Worm (Caenorhabditis elegans): ENCODE measurements around the gene R102.8.
"Not testable (repeated sequence)": the region's sequence is repeated elsewhere in the genome, so short reads cannot be mapped to it uniquely, and the experiment has no call there.

The R102.8 gene

DNA sequence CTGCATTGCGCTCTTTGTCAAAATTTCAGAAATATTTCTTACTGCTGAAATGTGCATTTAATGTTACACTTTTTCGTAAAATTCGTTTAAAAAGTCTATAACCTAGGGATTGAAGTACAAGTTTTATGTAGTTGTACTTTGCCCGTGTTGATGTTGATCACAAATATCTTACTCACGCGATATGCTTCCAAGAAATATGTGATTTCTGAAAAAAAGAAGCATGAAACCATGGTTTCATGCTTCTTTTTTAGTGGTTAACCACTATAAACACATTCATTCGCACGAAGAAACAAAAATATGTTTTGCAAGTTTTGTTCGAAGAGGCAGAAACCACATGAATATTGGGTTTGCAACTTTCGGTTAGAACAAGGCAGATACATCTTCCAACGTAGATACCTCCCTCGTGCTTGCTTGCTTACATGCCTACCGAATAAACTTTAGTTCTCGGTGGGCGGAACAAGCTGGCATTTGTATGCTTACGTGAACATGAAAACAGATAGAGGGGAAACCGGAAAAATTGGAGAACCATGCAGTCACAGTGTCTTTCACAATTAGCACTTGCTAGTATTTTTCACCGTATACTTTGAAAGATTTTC lies 969 bp downstream of the R102.8 start, which contains the start of gene R102.3:
TSS of gene R102.3 (plus strand) at position 546 of the 596 bp plus-strand sequence.
- TF ChIP-seq nhr-71 (tag; optimal IDR thresholded peaks at IDR 0.05) (peak; percentile 59), sup-37 (GFP tag; optimal IDR thresholded peaks at IDR 0.05) (no peak), dpl-1 (GFP tag; optimal IDR thresholded peaks at IDR 0.05) (no peak), nhr-47 (tag; optimal IDR thresholded peaks at IDR 0.05) (peak; percentile 41), aly-2 (tag; optimal IDR thresholded peaks at IDR 0.05) (no peak), sox-4 (tag; optimal IDR thresholded peaks at IDR 0.05) (peak; percentile 22), fkh-8 (tag; optimal IDR thresholded peaks at IDR 0.05) (peak; percentile 73), hlh-17 (GFP tag; optimal IDR thresholded peaks at IDR 0.05; ENCODE audit: borderline replicate concordance) (no peak)

DNA sequence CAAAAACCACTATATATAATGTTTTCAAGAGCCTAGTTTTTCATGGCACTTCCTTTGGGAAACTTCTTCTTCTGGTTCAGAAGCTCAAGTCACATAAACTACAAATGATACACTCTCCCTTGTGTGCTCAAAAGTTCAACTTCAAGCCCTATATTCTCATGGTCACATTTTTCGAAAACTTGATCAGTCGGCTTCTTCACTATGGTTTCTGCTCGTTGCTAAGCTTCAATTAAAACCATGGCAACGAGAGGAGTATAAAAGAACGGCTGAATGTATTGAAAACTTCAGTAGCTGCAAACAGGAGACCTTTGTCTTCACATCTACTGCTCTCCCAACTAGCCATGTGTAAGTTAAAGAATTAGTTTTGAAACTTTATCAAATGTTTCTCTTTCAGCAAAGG lies 2.7 kb downstream of the R102.8 start, which contains the start of gene R102.2:
TSS of gene R102.2 (plus strand) at position 301 of the 400 bp plus-strand sequence.
- TF ChIP-seq unc-30, sptf-1, mdl-1 (tag; optimal IDR thresholded peaks at IDR 0.05): not testable (repeated sequence)

DNA sequence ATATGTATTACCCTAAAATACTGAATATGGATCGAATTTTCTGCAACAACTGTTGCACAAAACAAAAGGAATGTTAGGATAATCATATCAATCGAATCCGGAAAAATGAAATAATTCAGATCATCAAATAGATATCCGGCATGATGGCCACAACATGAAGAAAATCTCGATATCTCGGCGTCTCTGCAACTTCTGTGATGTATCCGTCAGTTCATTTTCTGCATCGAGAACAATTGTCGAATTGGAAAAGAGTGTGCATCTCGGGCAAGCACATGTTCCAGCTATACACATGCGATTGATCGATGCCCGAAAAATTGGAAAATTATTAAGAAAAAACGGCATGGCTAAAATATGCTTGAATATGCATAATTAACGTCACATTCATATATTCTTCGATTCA lies 4.3 kb downstream of the R102.8 start, which contains the start of the genes K08C7.6 and R102.1:
TSS of gene K08C7.6 (minus strand) at position 101 of the 400 bp plus-strand sequence.
TSS of gene R102.1 (plus strand) at position 291 of the 400 bp plus-strand sequence.
- TF ChIP-seq fkh-8 (tag; optimal IDR thresholded peaks at IDR 0.05) = no peak
- peak; percentile 64 for TF ChIP-seq lin-14 (GFP tag; optimal IDR thresholded peaks at IDR 0.05)

DNA sequence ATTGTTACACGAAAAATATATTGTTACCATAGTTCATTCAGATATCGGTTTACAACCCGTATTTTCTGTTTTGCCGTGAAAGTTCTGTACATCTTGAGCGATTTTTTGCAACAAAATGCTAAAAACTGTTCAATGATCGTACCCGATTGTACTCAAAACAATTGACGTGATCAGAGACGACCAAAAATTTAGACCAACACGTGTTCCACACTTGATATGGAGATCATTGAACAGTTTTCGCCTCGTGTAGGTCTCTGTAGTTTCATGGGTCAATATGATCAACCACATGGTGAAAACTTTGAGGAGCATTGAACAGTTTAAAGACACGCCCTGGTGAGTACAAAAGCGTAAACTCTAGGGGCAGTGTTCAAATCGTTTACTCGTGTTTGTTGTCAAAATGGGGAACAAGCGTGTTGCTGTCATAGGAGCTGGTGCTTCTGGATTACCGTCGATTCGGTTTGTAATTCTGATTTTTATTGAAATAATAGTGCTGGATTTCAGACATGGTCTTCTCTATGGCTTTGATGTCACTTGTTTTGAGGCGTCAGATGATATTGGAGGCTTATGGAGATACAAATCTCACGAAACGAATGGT lies 7.8 kb downstream of the R102.8 start, which contains the start of gene fmo-2:
TSS of gene fmo-2 (plus strand) at position 370 of the 595 bp plus-strand sequence.
- TF ChIP-seq mdl-1 (tag; optimal IDR thresholded peaks at IDR 0.05) (peak in 1 of 2 experiments; percentile 94), zip-4 (GFP tag; optimal IDR thresholded peaks at IDR 0.05) (no peak), tlp-1 (tag; optimal IDR thresholded peaks at IDR 0.05) (no peak), rnt-1 (tag; optimal IDR thresholded peaks at IDR 0.05) (no peak), nhr-84 (tag; optimal IDR thresholded peaks at IDR 0.05) (no peak), egl-13 (tag; optimal IDR thresholded peaks at IDR 0.05) (no peak), nhr-85 (tag) (peak; percentile 41), ceh-82 (tag; optimal IDR thresholded peaks at IDR 0.05) (no peak), elt-3 (tag; optimal IDR thresholded peaks at IDR 0.05) (peak in 1 of 6 experiments; percentile 42), jun-1 (tag; optimal IDR thresholded peaks at IDR 0.05) (peak; percentile 28), fkh-4 (tag; optimal IDR thresholded peaks at IDR 0.05; ENCODE audit: borderline replicate concordance) (no peak), aly-2 (tag; optimal IDR thresholded peaks at IDR 0.05) (no peak), lin-14 (GFP tag; optimal IDR thresholded peaks at IDR 0.05) (peak; percentile 50), nhr-20 (tag; optimal IDR thresholded peaks at IDR 0.05) (peak; percentile 54), ama-1 (optimal IDR thresholded peaks at IDR 0.05) (no peak), egl-27 (tag; optimal IDR thresholded peaks at IDR 0.05) (no peak), snpc-4 (tag; optimal IDR thresholded peaks at IDR 0.05) (no peak), snu-23 (GFP tag; optimal IDR thresholded peaks at IDR 0.05) (no peak), mep-1 (tag; optimal IDR thresholded peaks at IDR 0.05) (no peak), unc-86 (tag; optimal IDR thresholded peaks at IDR 0.05) (no peak), fkh-10 (GFP tag; optimal IDR thresholded peaks at IDR 0.05) (no peak), unc-98 (GFP tag; IDR thresholded peaks at IDR 0.05) (no peak), nhr-76 (tag; optimal IDR thresholded peaks at IDR 0.05) (no peak), nhr-237 (tag; optimal IDR thresholded peaks at IDR 0.05) (no peak), nhr-90 (tag; optimal IDR thresholded peaks at IDR 0.05; ENCODE audit: poor library complexity) (no peak), fkh-8 (tag; optimal IDR thresholded peaks at IDR 0.05) (no peak), nhr-19 (GFP tag; conservative IDR thresholded peaks at IDR 0.05) (peak; percentile 40; the same call in 1 of the 2 replicates), C34B4.2 (tag; optimal IDR thresholded peaks at IDR 0.05) (no peak), lin-35 (GFP tag; optimal IDR thresholded peaks at IDR 0.05) (peak in 1 of 2 experiments; percentile 69), nhr-47 (tag; optimal IDR thresholded peaks at IDR 0.05) (no peak), ztf-11 (tag; optimal IDR thresholded peaks at IDR 0.05) (no peak), fos-1 (tag; optimal IDR thresholded peaks at IDR 0.05) (no peak), lin-13 (GFP tag; optimal IDR thresholded peaks at IDR 0.05) (no peak), blmp-1 (tag; optimal IDR thresholded peaks at IDR 0.05) (no peak), C16A3.4 (tag; optimal IDR thresholded peaks at IDR 0.05) (peak; percentile 29), dsc-1 (tag; optimal IDR thresholded peaks at IDR 0.05) (no peak), nhr-12 (tag; optimal IDR thresholded peaks at IDR 0.05) (no peak)
